Worm (Caenorhabditis elegans) whole organism, midembryonic: ENCODE data around the gene fkh-9.

Source experiments
- T22C8.4 ChIP-seq: fragments of 200-800 bp; sonication (Bioruptor generic); IDR thresholded peaks from 2 replicates; pipeline ENCODE4 v1.3.6; 2022; ENCODE audit warnings: missing genetic modification characterization, missing compliant biosample characterization
- cog-1 ChIP-seq: sonication (generic microtip); optimal IDR thresholded peaks from 2 replicates; lab custom pipeline; 2016; ENCODE audit warnings: missing genetic modification characterization, missing compliant biosample characterization
- flt-1 ChIP-seq: fragments of 200-800 bp; sonication (Bioruptor generic); IDR thresholded peaks from 2 replicates; pipeline ENCODE4 v1.3.6; 2022; ENCODE audit warnings: missing genetic modification characterization, missing compliant biosample characterization
- klf-2 ChIP-seq: fragments of 200-800 bp; sonication (Bioruptor generic); conservative IDR thresholded peaks from 2 replicates; pipeline ENCODE4 v1.3.6; 2022; ENCODE audit warnings: missing genetic modification reagents, missing genetic modification characterization, missing compliant biosample characterization
- med-1 ChIP-seq: sonication (generic microtip); optimal IDR thresholded peaks from 2 replicates; lab custom pipeline; 2017; ENCODE audit warnings: missing genetic modification characterization, mild to moderate bottlenecking, missing compliant biosample characterization, antibody characterized with exemption, missing genetic modification reagents; ENCODE audit not compliant: insufficient read depth
- ref-1 ChIP-seq: fragments of 200-800 bp; sonication (Bioruptor generic); conservative IDR thresholded peaks from 2 replicates; pipeline ENCODE4 v1.3.6; 2022; ENCODE audit warnings: missing genetic modification reagents, missing genetic modification characterization, missing compliant biosample characterization
- tab-1 ChIP-seq: fragments of 200-800 bp; sonication (Bioruptor generic); IDR thresholded peaks from 2 replicates; pipeline ENCODE4 v1.3.6; 2022; ENCODE audit warnings: missing genetic modification characterization, missing compliant biosample characterization
- ztf-23 ChIP-seq: fragments of 200-800 bp; sonication (Bioruptor generic); IDR thresholded peaks from 2 replicates; pipeline ENCODE4 v1.3.6; 2022; ENCODE audit warnings: missing genetic modification reagents, missing genetic modification characterization, missing compliant biosample characterization
- ztf-29 ChIP-seq: fragments of 200-800 bp; sonication (Bioruptor generic); IDR thresholded peaks from 2 replicates; pipeline ENCODE4 v1.3.6; 2022; ENCODE audit warnings: missing genetic modification reagents, missing genetic modification characterization, missing compliant biosample characterization

fkh-9 gene

DNA sequence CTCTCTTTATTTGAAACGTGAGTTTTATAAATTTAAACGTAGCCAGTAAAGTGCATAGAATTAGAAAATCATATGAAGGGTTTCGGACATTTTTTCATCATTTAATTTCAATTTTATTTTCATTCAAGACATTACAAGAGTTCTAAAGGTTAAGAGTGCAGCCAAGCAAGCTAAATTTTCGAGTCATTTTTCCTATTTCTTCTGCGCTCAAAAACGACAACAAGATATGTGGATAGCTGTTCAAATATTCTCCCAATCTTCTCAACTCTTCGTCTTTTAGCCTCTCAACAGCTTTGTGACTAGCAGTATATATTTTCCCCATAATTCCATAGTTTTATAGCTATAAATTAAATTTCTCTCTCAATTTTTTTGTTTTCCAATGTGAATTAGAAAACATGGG, 43.1 kb downstream of the fkh-9 start:
- TF ChIP-seq klf-2 (GFP tag; lab: Robert Waterston, UW) = no peak
- TF ChIP-seq ztf-23 (GFP tag; lab: Robert Waterston, UW) = no peak
- no peak for TF ChIP-seq cog-1 (tag; lab: Kevin White, UChicago)
- no peak for TF ChIP-seq ref-1
- no peak for TF ChIP-seq med-1
- no peak for TF ChIP-seq T22C8.4 (GFP tag; lab: Robert Waterston, UW)
- no peak for TF ChIP-seq tab-1 (GFP tag; lab: Robert Waterston, UW)
- no peak for TF ChIP-seq flt-1
- TF ChIP-seq ztf-29 (GFP tag; lab: Robert Waterston, UW) = no peak

DNA sequence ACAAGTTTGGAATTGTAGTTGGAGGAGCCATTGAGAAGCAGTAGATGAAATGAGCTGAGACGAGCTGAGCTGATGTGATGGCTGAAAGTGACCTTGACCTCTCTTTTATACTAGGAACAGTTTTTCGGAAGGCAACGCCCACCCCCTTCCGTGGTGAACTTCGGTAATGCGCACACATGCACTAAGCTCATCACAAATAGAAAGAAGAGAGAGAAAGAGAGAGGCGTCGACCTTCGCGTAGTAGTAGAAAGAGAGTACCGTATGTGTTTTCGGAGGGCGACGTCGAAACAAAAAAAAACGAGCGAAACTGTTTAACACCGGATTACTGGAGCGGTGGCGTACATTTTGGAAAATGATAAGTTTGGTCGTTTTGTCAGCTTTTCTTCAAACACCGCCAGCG, 45.7 kb downstream of the fkh-9 start, which contains the start of gene marg-1:
Gene marg-1, minus strand, starts transcription at position 101 of the 400 bp plus-strand sequence.
- no peak for TF ChIP-seq klf-2 (GFP tag; lab: Robert Waterston, UW)

DNA sequence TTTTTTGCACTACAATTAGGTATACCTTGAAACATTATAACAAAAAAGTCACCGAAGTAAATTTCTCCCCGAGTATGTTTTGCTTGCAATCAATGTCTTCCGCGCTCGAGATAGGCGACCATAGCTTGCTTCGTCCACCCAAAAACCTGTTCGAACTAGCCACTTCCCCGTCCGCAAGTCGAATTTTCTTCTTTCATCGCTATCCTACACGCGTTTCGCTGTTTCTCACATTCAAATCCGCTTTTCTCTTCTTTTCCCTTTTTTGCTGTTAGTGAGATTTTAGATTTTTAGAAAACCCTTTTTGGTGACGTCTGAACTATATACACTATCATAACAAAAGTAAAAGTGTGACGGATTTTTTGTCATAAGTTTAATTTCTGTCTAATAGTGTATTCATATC, 53.5 kb downstream of the fkh-9 start:
- TF ChIP-seq cog-1 (tag; lab: Kevin White, UChicago) = no peak
- no peak for TF ChIP-seq ztf-23 (GFP tag; lab: Robert Waterston, UW)
- no peak for TF ChIP-seq klf-2 (GFP tag; lab: Robert Waterston, UW)
- no peak for TF ChIP-seq flt-1
- no peak for TF ChIP-seq tab-1 (GFP tag; lab: Robert Waterston, UW)
- TF ChIP-seq med-1 = no peak
- no peak for TF ChIP-seq ztf-29 (GFP tag; lab: Robert Waterston, UW)
- no peak for TF ChIP-seq T22C8.4 (GFP tag; lab: Robert Waterston, UW)
- TF ChIP-seq ref-1 = no peak

DNA sequence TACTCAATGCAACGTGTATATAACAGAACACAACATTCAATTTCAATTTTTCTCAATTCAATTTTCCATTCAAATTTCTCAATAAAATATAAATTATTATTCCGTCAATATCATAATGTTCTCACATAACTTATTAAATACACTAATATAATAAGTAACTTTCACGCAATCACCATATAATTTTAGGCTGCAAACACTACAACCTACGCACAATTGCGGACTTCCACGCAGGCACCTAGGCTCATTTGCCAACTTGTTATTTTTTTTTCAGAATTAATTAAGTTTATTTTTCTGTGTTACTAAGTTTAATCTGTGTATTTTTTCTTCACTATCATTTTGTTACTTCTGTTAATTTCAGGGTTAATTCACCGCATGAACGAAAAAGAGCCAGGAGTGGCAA, 54.4 kb downstream of the fkh-9 start, which contains the start of gene F47B7.2:
Gene F47B7.2, plus strand, starts transcription at position 358 of the 400 bp plus-strand sequence.
- TF ChIP-seq med-1 (no peak), ztf-23 (GFP tag; lab: Robert Waterston, UW) (no peak), ztf-29 (GFP tag; lab: Robert Waterston, UW) (no peak), ref-1 (no peak), T22C8.4 (GFP tag; lab: Robert Waterston, UW) (no peak), cog-1 (tag; lab: Kevin White, UChicago) (no peak)

DNA sequence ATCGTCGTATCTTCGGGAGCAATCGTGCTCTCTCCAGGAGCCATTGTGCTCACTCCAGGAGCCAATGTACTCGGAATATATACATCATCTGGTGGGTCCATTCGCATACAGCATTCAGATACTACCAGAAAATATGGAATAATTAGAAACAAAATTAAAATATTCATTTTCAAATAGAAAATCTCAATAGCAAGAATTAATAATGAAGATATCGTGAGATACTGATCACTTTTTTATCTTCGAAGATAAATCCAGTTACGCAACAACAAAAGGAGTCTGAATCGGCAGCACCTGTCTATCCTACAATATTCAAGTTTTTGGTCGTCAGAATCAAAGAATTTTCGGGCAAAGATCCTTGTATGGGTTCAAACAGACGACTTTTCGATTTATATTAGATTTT, 58.0 kb downstream of the fkh-9 start, which contains the start of gene F47B7.5:
Gene F47B7.5, minus strand, starts transcription at position 101 of the 400 bp plus-strand sequence.
- no peak for TF ChIP-seq flt-1
- no peak for TF ChIP-seq ztf-23 (GFP tag; lab: Robert Waterston, UW)
- no peak for TF ChIP-seq tab-1 (GFP tag; lab: Robert Waterston, UW)
- TF ChIP-seq cog-1 (tag; lab: Kevin White, UChicago) = no peak
- TF ChIP-seq med-1 = no peak
- no peak for TF ChIP-seq ztf-29 (GFP tag; lab: Robert Waterston, UW)
- no peak for TF ChIP-seq ref-1
- TF ChIP-seq T22C8.4 (GFP tag; lab: Robert Waterston, UW) = no peak
- TF ChIP-seq klf-2 (GFP tag; lab: Robert Waterston, UW) = no peak
